Worm (Caenorhabditis elegans): ENCODE results near the gene Y48C3A.20.

Gene Y48C3A.20

ce11 chrII:13341320-13341719 is 28.1 kb upstream of the Y48C3A.20 start:
- TF ChIP-seq klf-2 (GFP tag; conservative IDR thresholded peaks at IDR 0.05) (no peak), med-1 (GFP tag; optimal IDR thresholded peaks at IDR 0.05; ENCODE audit: insufficient read depth) (no peak), T22C8.4 (GFP tag; IDR thresholded peaks at IDR 0.05) (no peak), ztf-29 (GFP tag; IDR thresholded peaks at IDR 0.05) (no peak), ref-1 (GFP tag; conservative IDR thresholded peaks at IDR 0.05) (no peak), cog-1 (tag; optimal IDR thresholded peaks at IDR 0.05) (no peak), tab-1 (GFP tag; IDR thresholded peaks at IDR 0.05) (no peak), flt-1 (GFP tag; IDR thresholded peaks at IDR 0.05) (no peak), ztf-23 (GFP tag; IDR thresholded peaks at IDR 0.05) (no peak)

- TF ChIP-seq ref-1 (GFP tag; conservative IDR thresholded peaks at IDR 0.05) (no peak), tab-1 (GFP tag; IDR thresholded peaks at IDR 0.05) (no peak), med-1 (GFP tag; optimal IDR thresholded peaks at IDR 0.05; ENCODE audit: insufficient read depth) (no peak), ztf-29 (GFP tag; IDR thresholded peaks at IDR 0.05) (no peak), flt-1 (GFP tag; IDR thresholded peaks at IDR 0.05) (no peak), ztf-23 (GFP tag; IDR thresholded peaks at IDR 0.05) (no peak), cog-1 (tag; optimal IDR thresholded peaks at IDR 0.05) (no peak), klf-2 (GFP tag; conservative IDR thresholded peaks at IDR 0.05) (no peak), T22C8.4 (GFP tag; IDR thresholded peaks at IDR 0.05) (no peak)
Measured at ce11 chrII:13356092-13356491, 13.3 kb upstream of the Y48C3A.20 start, which contains the start of gene dmsr-3. Gene dmsr-3, minus strand, starts transcription at chrII:13356192.

- TF ChIP-seq med-1 (GFP tag; optimal IDR thresholded peaks at IDR 0.05; ENCODE audit: insufficient read depth) (no peak), ztf-29 (GFP tag; IDR thresholded peaks at IDR 0.05) (no peak), cog-1 (tag; optimal IDR thresholded peaks at IDR 0.05) (no peak), klf-2 (GFP tag; conservative IDR thresholded peaks at IDR 0.05) (no peak), T22C8.4 (GFP tag; IDR thresholded peaks at IDR 0.05) (no peak), ztf-23 (GFP tag; IDR thresholded peaks at IDR 0.05) (no peak), tab-1 (GFP tag; IDR thresholded peaks at IDR 0.05) (no peak), ref-1 (GFP tag; conservative IDR thresholded peaks at IDR 0.05) (no peak), flt-1 (GFP tag; IDR thresholded peaks at IDR 0.05) (no peak)
Measured at ce11 chrII:13367784-13368183, 1.6 kb upstream of the Y48C3A.20 start.

ce11 chrII:13376112-13376511 is 6.7 kb downstream of the Y48C3A.20 start, which contains the start of gene Y48C3A.12:
Gene Y48C3A.12, plus strand, starts transcription at chrII:13376412.
- TF ChIP-seq ref-1 (GFP tag; conservative IDR thresholded peaks at IDR 0.05) (no peak), tab-1 (GFP tag; IDR thresholded peaks at IDR 0.05) (no peak), ztf-29 (GFP tag; IDR thresholded peaks at IDR 0.05) (no peak)

ce11 chrII:13383061-13383460 is 13.7 kb downstream of the Y48C3A.20 start:
- TF ChIP-seq T22C8.4 (GFP tag; IDR thresholded peaks at IDR 0.05) = peak; percentile 17; the same call in 1 of the 2 replicates
- no peak for TF ChIP-seq med-1 (GFP tag; optimal IDR thresholded peaks at IDR 0.05; ENCODE audit: insufficient read depth)
- TF ChIP-seq ztf-23 (GFP tag; IDR thresholded peaks at IDR 0.05) = no peak

- TF ChIP-seq flt-1 (GFP tag; IDR thresholded peaks at IDR 0.05) = no peak
Measured at ce11 chrII:13389461-13389860, 20.1 kb downstream of the Y48C3A.20 start, which contains the start of gene Y48C3A.14. Gene Y48C3A.14, plus strand, starts transcription at chrII:13389761.

- TF ChIP-seq flt-1 (GFP tag; IDR thresholded peaks at IDR 0.05) (no peak), klf-2 (GFP tag; conservative IDR thresholded peaks at IDR 0.05) (no peak), tab-1 (GFP tag; IDR thresholded peaks at IDR 0.05) (no peak)
Measured at ce11 chrII:13401549-13401948, 32.1 kb downstream of the Y48C3A.20 start.

ce11 chrII:13402680-13403079 is 33.3 kb downstream of the Y48C3A.20 start, which contains the start of gene pinn-4:
Gene pinn-4, plus strand, starts transcription at chrII:13402980.
- TF ChIP-seq ztf-29 (GFP tag; IDR thresholded peaks at IDR 0.05) (no peak), flt-1 (GFP tag; IDR thresholded peaks at IDR 0.05) (no peak), ref-1 (GFP tag; conservative IDR thresholded peaks at IDR 0.05) (no peak), T22C8.4 (GFP tag; IDR thresholded peaks at IDR 0.05) (no peak), tab-1 (GFP tag; IDR thresholded peaks at IDR 0.05) (no peak), cog-1 (tag; optimal IDR thresholded peaks at IDR 0.05) (no peak), ztf-23 (GFP tag; IDR thresholded peaks at IDR 0.05) (no peak), med-1 (GFP tag; optimal IDR thresholded peaks at IDR 0.05; ENCODE audit: insufficient read depth) (no peak), klf-2 (GFP tag; conservative IDR thresholded peaks at IDR 0.05) (no peak)

- TF ChIP-seq klf-2 (GFP tag; conservative IDR thresholded peaks at IDR 0.05) = no peak
- TF ChIP-seq ztf-23 (GFP tag; IDR thresholded peaks at IDR 0.05) = no peak
- TF ChIP-seq tab-1 (GFP tag; IDR thresholded peaks at IDR 0.05) = no peak
- no peak for TF ChIP-seq med-1 (GFP tag; optimal IDR thresholded peaks at IDR 0.05; ENCODE audit: insufficient read depth)
- no peak for TF ChIP-seq ztf-29 (GFP tag; IDR thresholded peaks at IDR 0.05)
- TF ChIP-seq cog-1 (tag; optimal IDR thresholded peaks at IDR 0.05) = no peak
- no peak for TF ChIP-seq T22C8.4 (GFP tag; IDR thresholded peaks at IDR 0.05)
- TF ChIP-seq ref-1 (GFP tag; conservative IDR thresholded peaks at IDR 0.05) = no peak
- TF ChIP-seq flt-1 (GFP tag; IDR thresholded peaks at IDR 0.05) = no peak
Measured at ce11 chrII:13405840-13406239, 36.4 kb downstream of the Y48C3A.20 start, which contains the start of gene efl-2. Gene efl-2, plus strand, starts transcription at chrII:13406140.

ce11 chrII:13412335-13412734 is 42.9 kb downstream of the Y48C3A.20 start, which contains the start of gene Y48C3A.18:
Gene Y48C3A.18, plus strand, starts transcription at chrII:13412635.
- TF ChIP-seq med-1 (GFP tag; optimal IDR thresholded peaks at IDR 0.05; ENCODE audit: insufficient read depth) = no peak

ce11 chrII:13414099-13414498 is 44.7 kb downstream of the Y48C3A.20 start:
- TF ChIP-seq T22C8.4 (GFP tag; IDR thresholded peaks at IDR 0.05) = peak; percentile 99
- TF ChIP-seq tab-1 (GFP tag; IDR thresholded peaks at IDR 0.05) = no peak
- no peak for TF ChIP-seq klf-2 (GFP tag; conservative IDR thresholded peaks at IDR 0.05)
- TF ChIP-seq flt-1 (GFP tag; IDR thresholded peaks at IDR 0.05) = no peak

Measured in whole organism, midembryonic.